Fruit fly (Drosophila melanogaster): ENCODE data around the gene eag.

The eag gene

dm6 chrX:14950273-14951272 is 4.7 kb upstream of the eag start (continued):
- TF ChIP-seq lz (GFP tag; optimal IDR thresholded peaks at IDR 0.05) (peak; percentile 99), Eip93F (GFP tag; optimal IDR thresholded peaks at IDR 0.05) (peak; percentile 97), CG10631 (GFP tag; optimal IDR thresholded peaks at IDR 0.05) (peak; percentile 98), fd85E (GFP tag; optimal IDR thresholded peaks at IDR 0.05) (peak; percentile 91), CG7368 (GFP tag; optimal IDR thresholded peaks at IDR 0.05) (peak; percentile 95), OdsH (GFP tag; optimal IDR thresholded peaks at IDR 0.05) (peak; percentile 98), CG6163 (GFP tag; IDR thresholded peaks at IDR 0.05) (peak; percentile 95), CG8119 (GFP tag; IDR thresholded peaks at IDR 0.05) (peak; percentile 99), Hr4 (GFP tag; optimal IDR thresholded peaks at IDR 0.05) (peak; percentile 98), cyc (GFP tag; optimal IDR thresholded peaks at IDR 0.05) (peak; percentile 98), Eip78C (GFP tag) (peak; percentile 100), CG3032 (tag; optimal IDR thresholded peaks at IDR 0.05) (peak; percentile 99), Gug (GFP tag; IDR thresholded peaks at IDR 0.05) (peak; percentile 97), CG8319 (GFP tag; optimal IDR thresholded peaks at IDR 0.05) (peak; percentile 97), Sox15 (GFP tag; optimal IDR thresholded peaks at IDR 0.05) (peak; percentile 98), topi (GFP tag; optimal IDR thresholded peaks at IDR 0.05) (peak; percentile 99), Hr39 (GFP tag; optimal IDR thresholded peaks at IDR 0.05) (peak; percentile 98), dac (GFP tag; optimal IDR thresholded peaks at IDR 0.05) (peak; percentile 97), CG1621 (tag; optimal IDR thresholded peaks at IDR 0.05) (peak; percentile 95), CG31627 (GFP tag; optimal IDR thresholded peaks at IDR 0.05) (peak; percentile 98), CG4318 (GFP tag; optimal IDR thresholded peaks at IDR 0.05) (peak; percentile 97), CG3919 (GFP tag; optimal IDR thresholded peaks at IDR 0.05) (peak; percentile 98), CG9139 (GFP tag; optimal IDR thresholded peaks at IDR 0.05) (peak; percentile 96), CG32006 (GFP tag; optimal IDR thresholded peaks at IDR 0.05) (peak; percentile 99), CG15336 (GFP tag; IDR thresholded peaks at IDR 0.05) (peak; percentile 99), CG16779 (tag; optimal IDR thresholded peaks at IDR 0.05) (peak; percentile 97), Sox14 (GFP tag; optimal IDR thresholded peaks at IDR 0.05) (peak; percentile 99), Eip75B (GFP tag; optimal IDR thresholded peaks at IDR 0.05) (peak; percentile 98), CG6854 (GFP tag; optimal IDR thresholded peaks at IDR 0.05) (peak; percentile 99)

- TF ChIP-seq CG11902 (GFP tag; optimal IDR thresholded peaks at IDR 0.05) (no peak), Ets96B (tag; optimal IDR thresholded peaks at IDR 0.05) (no peak), Eip75B (GFP tag; optimal IDR thresholded peaks at IDR 0.05) (no peak), CG6808 (GFP tag; optimal IDR thresholded peaks at IDR 0.05) (no peak), Eip78C (GFP tag) (no peak), CG4318 (GFP tag; optimal IDR thresholded peaks at IDR 0.05) (no peak), Eip93F (GFP tag; optimal IDR thresholded peaks at IDR 0.05) (no peak), fkh (GFP tag; optimal IDR thresholded peaks at IDR 0.05) (no peak), CG11294 (GFP tag; IDR thresholded peaks at IDR 0.05) (no peak), dac (GFP tag; optimal IDR thresholded peaks at IDR 0.05) (no peak), CG6163 (GFP tag; IDR thresholded peaks at IDR 0.05) (peak; percentile 8), fd85E (GFP tag; optimal IDR thresholded peaks at IDR 0.05) (no peak), Gug (GFP tag; IDR thresholded peaks at IDR 0.05) (peak; percentile 18; the same call in 1 of the 2 replicates), eg (GFP tag; IDR thresholded peaks at IDR 0.05) (peak; percentile 5; the same call in 1 of the 3 replicates), Hr38 (GFP tag; optimal IDR thresholded peaks at IDR 0.05) (no peak), svp (GFP tag) (peak; percentile 79), net (GFP tag; optimal IDR thresholded peaks at IDR 0.05) (no peak), CG34406 (GFP tag; optimal IDR thresholded peaks at IDR 0.05) (no peak), ss (GFP tag; optimal IDR thresholded peaks at IDR 0.05) (no peak), Smox (GFP tag; optimal IDR thresholded peaks at IDR 0.05) (no peak)
Observed at dm6 chrX:14951346-14951862, 3.9 kb upstream of the eag start.
